Fruit fly (Drosophila melanogaster) S2 (cell line): ENCODE data around the gene Xrcc2.

Experiments used
- CG8478 ChIP-seq: fragments of >200 bp; optimal IDR thresholded peaks from 2 replicates; lab custom pipeline; 2018
- CTCF ChIP-seq, 2 experiments: fragments of >200 bp; optimal IDR thresholded peaks; 2 replicates each; lab custom pipeline; 2018

DNA sequence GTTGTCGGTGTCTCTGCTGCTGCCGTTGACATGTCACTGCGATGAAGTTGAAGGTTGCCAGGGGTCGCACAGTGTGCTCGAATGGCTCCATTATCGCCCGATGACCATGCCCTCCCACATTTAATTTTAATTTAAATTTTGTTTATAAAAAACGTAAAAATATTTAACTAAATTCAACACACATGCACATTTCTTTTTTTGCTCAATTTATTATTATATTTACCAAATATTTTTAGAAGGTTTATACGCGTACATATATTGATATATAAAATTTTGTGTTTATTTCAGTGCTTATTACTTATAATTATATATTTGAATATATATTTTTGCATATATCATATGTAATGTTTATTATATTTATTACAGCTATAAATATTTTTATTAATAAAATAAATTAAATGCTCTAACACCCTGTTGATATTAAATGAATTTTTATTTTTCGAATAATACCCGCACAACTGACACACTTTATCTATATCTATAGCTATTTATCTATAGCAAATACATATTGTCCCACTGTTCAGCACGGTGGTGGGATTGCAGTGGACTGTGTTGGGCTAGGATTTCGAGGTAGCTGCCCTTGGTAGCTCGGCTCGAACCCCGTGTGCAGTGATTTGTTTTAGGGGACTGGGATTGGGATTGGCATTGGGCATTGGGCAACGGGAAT lies 23.4 kb downstream of the Xrcc2 start:
- TF ChIP-seq CTCF (optimal IDR thresholded peaks at IDR 0.05; lab: Kevin White, UChicago), result no peak
- no peak for TF ChIP-seq CG8478 (lab: Kevin White, UChicago)
